Fruit fly (Drosophila melanogaster) whole organism, pupa: ENCODE data around the gene Rbf.

Source experiments
- CG10348 ChIP-seq: fragments of 200-800 bp; sonication (Bioruptor generic); IDR thresholded peaks from 2 replicates; pipeline ENCODE4 v1.3.6; 2022; ENCODE audit warnings: missing biosample characterization, missing genetic modification characterization
- CG12605 ChIP-seq: fragments of 200-800 bp; sonication (Bioruptor generic); IDR thresholded peaks from 2 replicates; pipeline ENCODE4 v1.3.6; 2022; ENCODE audit warnings: missing biosample characterization, missing genetic modification characterization
- CG15710 ChIP-seq: fragments of 200-800 bp; sonication (Bioruptor generic); optimal IDR thresholded peaks from 2 replicates; lab custom pipeline; 2018; ENCODE audit warnings: missing biosample characterization, mild to moderate bottlenecking, missing genetic modification characterization, moderate library complexity
- CG17806 ChIP-seq: fragments of 200-800 bp; sonication (Bioruptor generic); optimal IDR thresholded peaks from 2 replicates; lab custom pipeline; 2018; ENCODE audit warnings: missing biosample characterization, mild to moderate bottlenecking, missing genetic modification characterization, moderate library complexity
- CG34367 ChIP-seq: fragments of 200-800 bp; sonication (Bioruptor generic); optimal IDR thresholded peaks from 2 replicates; lab custom pipeline; 2018; ENCODE audit warnings: missing biosample characterization, mild to moderate bottlenecking, missing genetic modification characterization
- CG4496 ChIP-seq: fragments of 200-800 bp; sonication (Bioruptor generic); IDR thresholded peaks from 3 replicates; pipeline ENCODE4 v1.3.6; 2022; ENCODE audit warnings: missing biosample characterization, missing genetic modification characterization
- CG8301 ChIP-seq: fragments of 200-800 bp; sonication (Bioruptor generic); optimal IDR thresholded peaks from 2 replicates; lab custom pipeline; 2018; ENCODE audit warnings: missing biosample characterization, mild to moderate bottlenecking, missing genetic modification characterization
- D1 ChIP-seq: fragments of 200-800 bp; sonication (Bioruptor generic); optimal IDR thresholded peaks from 2 replicates; lab custom pipeline; 2018; ENCODE audit warnings: missing biosample characterization, mild to moderate bottlenecking, missing genetic modification characterization, moderate library complexity
- EcR ChIP-seq: fragments of 200-800 bp; sonication (Bioruptor generic); optimal IDR thresholded peaks from 3 replicates; lab custom pipeline; 2019; ENCODE audit warnings: missing biosample characterization, missing genetic modification characterization, mild to moderate bottlenecking, moderate library complexity, missing genetic modification reagents
- Ets98B ChIP-seq: fragments of 200-800 bp; sonication (Bioruptor generic); IDR thresholded peaks from 2 replicates; pipeline ENCODE4 v1.3.6; 2022; ENCODE audit warnings: missing biosample characterization, missing genetic modification characterization
- fd96Ca ChIP-seq: fragments of 200-800 bp; sonication (Bioruptor generic); IDR thresholded peaks from 3 replicates; pipeline ENCODE4 v1.3.6; 2022; ENCODE audit warnings: missing biosample characterization, missing genetic modification characterization

- no peak for TF ChIP-seq Ets98B (GFP tag; lab: Robert Waterston, UW)
- TF ChIP-seq CG10348 (GFP tag; lab: Robert Waterston, UW), result no peak
- TF ChIP-seq CG4496 (GFP tag; lab: Robert Waterston, UW), result no peak
- no peak for TF ChIP-seq CG17806 (tag; lab: Kevin White, UChicago)
- no peak for TF ChIP-seq CG15710 (tag; lab: Kevin White, UChicago)
- no peak for TF ChIP-seq CG12605 (GFP tag; lab: Robert Waterston, UW)
- no peak for TF ChIP-seq EcR
- no peak for TF ChIP-seq fd96Ca (GFP tag; lab: Robert Waterston, UW)
- TF ChIP-seq CG8301 (tag; lab: Kevin White, UChicago), result no peak
- no peak for TF ChIP-seq CG34367
- TF ChIP-seq D1 (tag; lab: Kevin White, UChicago), result no peak
Observed at dm6 chrX:753553-753952, 47.7 kb downstream of the Rbf start, which contains the start of gene CG13361.
